Fruit fly (Drosophila melanogaster): ENCODE data around the gene sqz.

Gene sqz

DNA sequence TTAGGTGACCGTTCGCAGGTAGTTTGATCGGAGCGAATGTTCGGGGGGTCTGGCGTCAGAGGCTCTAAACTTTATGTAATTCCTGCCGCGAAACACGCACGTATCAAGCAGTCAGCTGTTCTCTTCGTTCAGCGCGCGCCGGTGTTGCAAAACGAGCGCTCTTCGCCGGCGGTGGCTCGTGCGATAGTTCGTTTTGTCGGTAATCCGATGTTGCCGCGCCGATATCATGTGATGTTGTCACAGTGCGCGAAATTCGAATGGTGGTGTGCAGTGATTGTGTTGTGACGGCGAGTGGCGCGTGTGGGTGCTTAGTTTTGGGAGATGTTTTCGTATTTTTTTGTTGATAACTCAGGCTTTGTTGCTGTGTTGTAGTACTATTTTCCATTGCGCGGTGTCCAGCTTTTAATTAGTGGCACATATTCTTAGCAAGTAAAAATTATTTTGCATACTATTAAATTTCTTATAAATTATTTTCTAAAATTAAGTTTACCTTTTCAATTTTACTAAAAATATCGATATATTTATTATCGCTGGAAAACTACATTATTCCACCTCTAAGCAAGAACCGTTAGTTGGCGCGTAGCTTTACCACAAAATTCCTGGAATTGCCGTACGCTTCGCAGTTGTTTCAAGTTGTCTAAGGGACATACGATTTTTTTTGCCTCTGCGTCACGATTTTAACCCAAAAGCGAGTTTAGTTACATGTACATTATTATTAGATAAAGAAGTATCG lies 7.2 kb upstream of the sqz start, which contains the start of gene nanos (continued):
- TF ChIP-seq CG4328 (GFP tag; optimal IDR thresholded peaks at IDR 0.05), result no peak
- peak; percentile 86 for TF ChIP-seq slbo (GFP tag; IDR thresholded peaks at IDR 0.05)
- no peak for TF ChIP-seq nom (GFP tag; optimal IDR thresholded peaks at IDR 0.05)
- peak; percentile 99 for TF ChIP-seq knrl (GFP tag; IDR thresholded peaks at IDR 0.05; ENCODE audit: partially characterized antibody)
- TF ChIP-seq Max (GFP tag; optimal IDR thresholded peaks at IDR 0.05), result peak; percentile 57
- TF ChIP-seq Sry-δ (GFP tag; optimal IDR thresholded peaks at IDR 0.05), result peak; percentile 95
- TF ChIP-seq CG13894 (tag; optimal IDR thresholded peaks at IDR 0.05), result peak; percentile 56
- no peak for TF ChIP-seq cg (GFP tag; optimal IDR thresholded peaks at IDR 0.05)
- TF ChIP-seq fru (optimal IDR thresholded peaks at IDR 0.05), result no peak
- TF ChIP-seq Hr51 (GFP tag; optimal IDR thresholded peaks at IDR 0.05), result peak; percentile 27 to 82
- peak; percentile 83 for TF ChIP-seq CG2120 (GFP tag; optimal IDR thresholded peaks at IDR 0.05)
- peak; percentile 67 for TF ChIP-seq CG18011 (GFP tag; optimal IDR thresholded peaks at IDR 0.05)
- TF ChIP-seq YL-1 (GFP tag; optimal IDR thresholded peaks at IDR 0.05), result peak; percentile 81
- peak; percentile 68 for TF ChIP-seq jumu (GFP tag; optimal IDR thresholded peaks at IDR 0.05)
- peak; percentile 49 for TF ChIP-seq CG17802 (tag; optimal IDR thresholded peaks at IDR 0.05)
- no peak for TF ChIP-seq CG7745 (tag; optimal IDR thresholded peaks at IDR 0.05)
- no peak for TF ChIP-seq CG11560 (tag; IDR thresholded peaks at IDR 0.05)
- TF ChIP-seq amos (GFP tag; IDR thresholded peaks at IDR 0.05; ENCODE audit: partially characterized antibody), result peak; percentile 100
- peak; percentile 21 for TF ChIP-seq en (GFP tag; optimal IDR thresholded peaks at IDR 0.05)
- TF ChIP-seq Bdp1 (GFP tag; optimal IDR thresholded peaks at IDR 0.05), result peak; percentile 50
- TF ChIP-seq shn (GFP tag; optimal IDR thresholded peaks at IDR 0.05), result peak; percentile 48
- peak; percentile 27 for TF ChIP-seq PHDP (tag; optimal IDR thresholded peaks at IDR 0.05)
- no peak; the same call in 1 of the 2 replicates for TF ChIP-seq CG14667 (GFP tag; IDR thresholded peaks at IDR 0.05)
- TF ChIP-seq CG10321 (GFP tag; IDR thresholded peaks at IDR 0.05), result 0 out of 2 replicates have a peak, but pooled peaks have one; percentile 29
- no peak for TF ChIP-seq CG2202 (tag; optimal IDR thresholded peaks at IDR 0.05)
- peak; percentile 71 for TF ChIP-seq CG16779 (GFP tag; IDR thresholded peaks at IDR 0.05)
- TF ChIP-seq HLHmδ (GFP tag; optimal IDR thresholded peaks at IDR 0.05), result peak; percentile 29
- TF ChIP-seq repo (GFP tag; optimal IDR thresholded peaks at IDR 0.05), result peak; percentile 49
- TF ChIP-seq CG11247 (GFP tag; IDR thresholded peaks at IDR 0.05), result peak; percentile 56
- TF ChIP-seq grau (tag; optimal IDR thresholded peaks at IDR 0.05), result peak; percentile 51
- TF ChIP-seq MESR4 (GFP tag; optimal IDR thresholded peaks at IDR 0.05), result peak; percentile 78
- TF ChIP-seq CG17186 (GFP tag; optimal IDR thresholded peaks at IDR 0.05), result peak; percentile 98
- no peak for TF ChIP-seq gcm (GFP tag; optimal IDR thresholded peaks at IDR 0.05)
- TF ChIP-seq hbn (GFP tag; IDR thresholded peaks at IDR 0.05; ENCODE audit: partially characterized antibody), result peak; percentile 99
- TF ChIP-seq Gsc (GFP tag; IDR thresholded peaks at IDR 0.05), result no peak
- TF ChIP-seq oc (tag; optimal IDR thresholded peaks at IDR 0.05), result peak; percentile 66
- TF ChIP-seq Usf (GFP tag; optimal IDR thresholded peaks at IDR 0.05), result peak; percentile 70
- TF ChIP-seq gfzf (GFP tag; optimal IDR thresholded peaks at IDR 0.05), result peak; percentile 41
- peak; percentile 59 for TF ChIP-seq CG9215 (GFP tag; IDR thresholded peaks at IDR 0.05)
- peak; percentile 97 for TF ChIP-seq chinmo (GFP tag; IDR thresholded peaks at IDR 0.05; ENCODE audit: partially characterized antibody)
- no peak for TF ChIP-seq ATbp (GFP tag; optimal IDR thresholded peaks at IDR 0.05)
- TF ChIP-seq Dad (GFP tag; optimal IDR thresholded peaks at IDR 0.05), result peak; percentile 80
- peak; percentile 79 for TF ChIP-seq CG14710 (tag; optimal IDR thresholded peaks at IDR 0.05)
- peak; percentile 56 for TF ChIP-seq ewg (GFP tag; optimal IDR thresholded peaks at IDR 0.05)
- peak; percentile 48 for TF ChIP-seq CG4617 (GFP tag; optimal IDR thresholded peaks at IDR 0.05; ENCODE audit: borderline replicate concordance)
- TF ChIP-seq usp (GFP tag; optimal IDR thresholded peaks at IDR 0.05), result no peak
- TF ChIP-seq CG11398 (GFP tag; optimal IDR thresholded peaks at IDR 0.05), result peak; percentile 66
- peak; percentile 21 for TF ChIP-seq CG8924 (tag; optimal IDR thresholded peaks at IDR 0.05)
- peak; percentile 51; the same call in 1 of the 2 replicates for TF ChIP-seq CG8765 (GFP tag; IDR thresholded peaks at IDR 0.05)

Data from whole organism, embryonic.